Worm (Caenorhabditis elegans) whole organism, young adult: Measurements from ENCODE around the gene twk-24.
A peak's percentile ranks its signal among the peaks of the same experiment; 100 is the strongest.

ENCODE experiments used
- B0019.2 ChIP-seq: fragments of 200-800 bp; sonication (Bioruptor generic); conservative IDR thresholded peaks from 2 replicates; pipeline ENCODE4 v1.3.6; 2022; ENCODE audit warnings: missing genetic modification reagents, missing genetic modification characterization, missing compliant biosample characterization
- B0336.3 ChIP-seq: fragments of 200-800 bp; sonication (Bioruptor generic); IDR thresholded peaks from 2 replicates; pipeline ENCODE4 v1.3.6; 2022; ENCODE audit warnings: missing genetic modification characterization, missing compliant biosample characterization
- C17E4.6 ChIP-seq: fragments of 200-800 bp; sonication (Bioruptor generic); IDR thresholded peaks from 2 replicates; pipeline ENCODE4 v1.3.6; 2022; ENCODE audit warnings: missing genetic modification reagents, missing genetic modification characterization, missing compliant biosample characterization
- F22D6.2 ChIP-seq: sonication (generic microtip); optimal IDR thresholded peaks from 2 replicates; lab custom pipeline; 2016; ENCODE audit warnings: mild to moderate bottlenecking, missing genetic modification characterization, missing compliant biosample characterization
- F37B4.10 ChIP-seq: fragments of 200-800 bp; sonication (Bioruptor generic); IDR thresholded peaks from 2 replicates; pipeline ENCODE4 v1.3.6; 2022; ENCODE audit warnings: missing genetic modification characterization, missing compliant biosample characterization
- F39B2.1 ChIP-seq: fragments of 200-800 bp; sonication (Bioruptor generic); IDR thresholded peaks from 2 replicates; pipeline ENCODE4 v1.3.6; 2022; ENCODE audit warnings: missing genetic modification reagents, missing genetic modification characterization, missing compliant biosample characterization
- F49E8.2 ChIP-seq: sonication (generic microtip); optimal IDR thresholded peaks from 3 replicates; lab custom pipeline; 2017; ENCODE audit warnings: missing genetic modification characterization, mild to moderate bottlenecking, missing compliant biosample characterization, antibody characterized with exemption, moderate library complexity; ENCODE audit not compliant: insufficient read depth
- F55B11.4 ChIP-seq: sonication (generic microtip); optimal IDR thresholded peaks from 2 replicates; lab custom pipeline; 2016; ENCODE audit warnings: missing compliant biosample characterization, missing genetic modification characterization, borderline replicate concordance; ENCODE audit not compliant: insufficient read depth
- K11D2.4 ChIP-seq: fragments of 200-800 bp; sonication (Bioruptor generic); IDR thresholded peaks from 2 replicates; pipeline ENCODE4 v1.3.6; 2022; ENCODE audit warnings: missing genetic modification reagents, missing genetic modification characterization, missing compliant biosample characterization
- K12H6.12 ChIP-seq: fragments of 200-800 bp; sonication (Bioruptor generic); optimal IDR thresholded peaks from 2 replicates; lab custom pipeline; 2018; ENCODE audit warnings: mild to moderate bottlenecking, missing genetic modification characterization, missing compliant biosample characterization
- T07F8.4 ChIP-seq: sonication (generic microtip); optimal IDR thresholded peaks from 2 replicates; lab custom pipeline; 2016; ENCODE audit warnings: mild to moderate bottlenecking, missing genetic modification characterization, moderate library complexity, missing compliant biosample characterization
- T26A5.8 ChIP-seq: sonication (generic microtip); optimal IDR thresholded peaks from 2 replicates; lab custom pipeline; 2016; ENCODE audit warnings: missing genetic modification characterization, missing compliant biosample characterization
- Y53F4B.3 ChIP-seq: fragments of 200-800 bp; sonication (Bioruptor generic); IDR thresholded peaks from 2 replicates; pipeline ENCODE4 v1.3.6; 2022; ENCODE audit warnings: missing genetic modification reagents, missing genetic modification characterization, missing compliant biosample characterization
- Y53G8AR.9 ChIP-seq: fragments of 200-800 bp; sonication (Bioruptor generic); conservative IDR thresholded peaks from 2 replicates; pipeline ENCODE4 v1.3.6; 2022; ENCODE audit warnings: missing genetic modification reagents, missing genetic modification characterization, missing compliant biosample characterization
- akir-1 ChIP-seq: fragments of 200-800 bp; sonication (Bioruptor generic); optimal IDR thresholded peaks from 2 replicates; lab custom pipeline; 2018; ENCODE audit warnings: mild to moderate bottlenecking, missing genetic modification characterization, moderate library complexity, missing compliant biosample characterization
- aptf-2 ChIP-seq: fragments of 200-800 bp; sonication (Bioruptor generic); conservative IDR thresholded peaks from 2 replicates; pipeline ENCODE4 v1.3.6; 2022; ENCODE audit warnings: missing genetic modification reagents, missing genetic modification characterization, missing compliant biosample characterization
- athp-1 ChIP-seq: sonication (generic microtip); optimal IDR thresholded peaks from 2 replicates; lab custom pipeline; 2017; ENCODE audit warnings: mild to moderate bottlenecking, missing genetic modification characterization, missing compliant biosample characterization
- attf-6 ChIP-seq: fragments of 200-800 bp; sonication (Bioruptor generic); IDR thresholded peaks from 2 replicates; pipeline ENCODE4 v1.3.6; 2022; ENCODE audit warnings: missing genetic modification reagents, missing genetic modification characterization, missing compliant biosample characterization
- cebp-1 ChIP-seq, 2 experiments: fragments of 200-800 bp in 1 of 2; sonication (Bioruptor generic) in 1 of 2; sonication (generic microtip) in 1 of 2; IDR thresholded peaks in 1 of 2; optimal IDR thresholded peaks in 1 of 2; 2 replicates each; pipeline versions ENCODE4 v1.3.6 to Lab custom; 2017 to 2022; ENCODE audit warnings: missing compliant biosample characterization in 2 of 2, missing genetic modification characterization in 2 of 2, mild to moderate bottlenecking in 1 of 2, missing genetic modification reagents in 1 of 2, moderate library complexity in 1 of 2
- cebp-2 ChIP-seq: fragments of 200-800 bp; sonication (Bioruptor generic); IDR thresholded peaks from 2 replicates; pipeline ENCODE4 v1.3.6; 2022; ENCODE audit warnings: missing genetic modification characterization, missing compliant biosample characterization
- ceh-100 ChIP-seq: fragments of 200-800 bp; sonication (Bioruptor generic); IDR thresholded peaks from 2 replicates; pipeline ENCODE4 v1.3.6; 2022; ENCODE audit warnings: missing genetic modification reagents, missing genetic modification characterization, missing compliant biosample characterization
- ceh-27 ChIP-seq: fragments of 200-800 bp; sonication (Bioruptor generic); optimal IDR thresholded peaks from 2 replicates; lab custom pipeline; 2018; ENCODE audit warnings: mild to moderate bottlenecking, missing genetic modification characterization, moderate library complexity, missing compliant biosample characterization
- ceh-58 ChIP-seq: fragments of 200-800 bp; sonication (Bioruptor generic); IDR thresholded peaks from 2 replicates; pipeline ENCODE4 v1.3.6; 2022; ENCODE audit warnings: missing genetic modification characterization, missing compliant biosample characterization
- ceh-79 ChIP-seq: sonication (generic microtip); optimal IDR thresholded peaks from 2 replicates; lab custom pipeline; 2017; ENCODE audit warnings: mild to moderate bottlenecking, missing genetic modification characterization, missing compliant biosample characterization
- egrh-3 ChIP-seq: fragments of 200-800 bp; sonication (Bioruptor generic); IDR thresholded peaks from 2 replicates; pipeline ENCODE4 v1.3.6; 2022; ENCODE audit warnings: missing genetic modification reagents, missing genetic modification characterization, missing compliant biosample characterization
- fkh-3 ChIP-seq: sonication (generic microtip); optimal IDR thresholded peaks from 2 replicates; lab custom pipeline; 2016; ENCODE audit warnings: mild to moderate bottlenecking, missing genetic modification characterization, missing compliant biosample characterization
- hsf-1 ChIP-seq: fragments of 200-800 bp; sonication (Bioruptor generic); IDR thresholded peaks from 2 replicates; pipeline ENCODE4 v1.3.6; 2022; ENCODE audit warnings: missing genetic modification reagents, missing genetic modification characterization, missing compliant biosample characterization
- lag-1 ChIP-seq: fragments of 200-800 bp; sonication (Bioruptor generic); IDR thresholded peaks from 2 replicates; pipeline ENCODE4 v1.3.6; 2022; ENCODE audit warnings: missing genetic modification reagents, missing genetic modification characterization, missing compliant biosample characterization
- lin-26 ChIP-seq: fragments of 200-800 bp; sonication (Bioruptor generic); IDR thresholded peaks from 2 replicates; pipeline ENCODE4 v1.3.6; 2022; ENCODE audit warnings: missing genetic modification reagents, missing genetic modification characterization, missing compliant biosample characterization
- lin-40 ChIP-seq: sonication (generic microtip); optimal IDR thresholded peaks from 2 replicates; lab custom pipeline; 2016; ENCODE audit warnings: missing genetic modification characterization, mild to moderate bottlenecking, missing compliant biosample characterization, missing genotype, missing genetic modification reagents
- lsy-27 ChIP-seq: sonication (generic microtip); optimal IDR thresholded peaks from 2 replicates; lab custom pipeline; 2017; ENCODE audit warnings: missing genetic modification characterization, mild to moderate bottlenecking, missing compliant biosample characterization, antibody characterized with exemption, missing genotype, borderline replicate concordance; ENCODE audit not compliant: insufficient read depth
- madf-8 ChIP-seq: fragments of 200-800 bp; sonication (Bioruptor generic); conservative IDR thresholded peaks from 2 replicates; pipeline ENCODE4 v1.3.6; 2022; ENCODE audit warnings: missing genetic modification reagents, missing genetic modification characterization, missing compliant biosample characterization
- mxl-1 ChIP-seq: sonication (generic microtip); optimal IDR thresholded peaks from 2 replicates; lab custom pipeline; 2016; ENCODE audit warnings: missing genetic modification characterization, missing compliant biosample characterization
- nfyb-1 ChIP-seq: fragments of 200-800 bp; sonication (Bioruptor generic); IDR thresholded peaks from 2 replicates; pipeline ENCODE4 v1.3.6; 2022; ENCODE audit warnings: missing genetic modification reagents, missing genetic modification characterization, missing compliant biosample characterization
- nhr-90 ChIP-seq: sonication (generic microtip); optimal IDR thresholded peaks from 2 replicates; lab custom pipeline; 2016; ENCODE audit warnings: missing genotype, mild to moderate bottlenecking, missing genetic modification characterization, missing compliant biosample characterization
- rcor-1 ChIP-seq: fragments of 200-800 bp; sonication (Bioruptor generic); IDR thresholded peaks from 2 replicates; pipeline ENCODE4 v1.3.6; 2022; ENCODE audit warnings: missing genetic modification reagents, missing genetic modification characterization, missing compliant biosample characterization
- rec-8 ChIP-seq, 2 experiments: sonication (generic microtip); optimal IDR thresholded peaks; 2 replicates each; lab custom pipeline; 2016; ENCODE audit warnings: mild to moderate bottlenecking in 2 of 2, missing genetic modification characterization in 2 of 2, missing genetic modification reagents in 2 of 2, missing genotype in 2 of 2, missing biosample characterization in 1 of 2, missing compliant biosample characterization in 1 of 2, moderate library complexity in 1 of 2
- repo-1 ChIP-seq: sonication (generic microtip); optimal IDR thresholded peaks from 2 replicates; lab custom pipeline; 2017; ENCODE audit warnings: mild to moderate bottlenecking, missing genetic modification characterization, missing compliant biosample characterization
- snpc-1.1 ChIP-seq: sonication (generic microtip); optimal IDR thresholded peaks from 2 replicates; lab custom pipeline; 2017; ENCODE audit warnings: missing genetic modification characterization, mild to moderate bottlenecking, missing compliant biosample characterization, antibody characterized with exemption, moderate library complexity, missing genotype, missing genetic modification reagents; ENCODE audit not compliant: insufficient read depth
- tbp1 ChIP-seq: fragments of 200-800 bp; sonication (Bioruptor generic); optimal IDR thresholded peaks from 2 replicates; lab custom pipeline; 2018; ENCODE audit warnings: mild to moderate bottlenecking, missing genetic modification characterization, missing compliant biosample characterization
- unc-62 ChIP-seq: fragments of 150-350 bp; optimal IDR thresholded peaks from 2 replicates; lab custom pipeline; 2014; ENCODE audit warnings: missing biosample characterization, missing genetic modification reagents, missing genetic modification characterization
- xnd-1 ChIP-seq: sonication (generic microtip); optimal IDR thresholded peaks from 2 replicates; lab custom pipeline; 2016; ENCODE audit warnings: missing genotype, missing genetic modification reagents, missing genetic modification characterization, missing compliant biosample characterization
- zfh-2 ChIP-seq: fragments of 200-800 bp; sonication (Bioruptor generic); conservative IDR thresholded peaks from 2 replicates; pipeline ENCODE4 v1.3.6; 2022; ENCODE audit warnings: missing genetic modification reagents, missing genetic modification characterization, missing compliant biosample characterization
- ztf-22 ChIP-seq: fragments of 200-800 bp; sonication (Bioruptor generic); optimal IDR thresholded peaks from 2 replicates; lab custom pipeline; 2018; ENCODE audit warnings: mild to moderate bottlenecking, missing genetic modification characterization, moderate library complexity, missing compliant biosample characterization
- ztf-28 ChIP-seq: fragments of 200-800 bp; sonication (Bioruptor generic); IDR thresholded peaks from 2 replicates; pipeline ENCODE4 v1.3.6; 2022; ENCODE audit warnings: missing genetic modification reagents, missing genetic modification characterization, missing compliant biosample characterization
- ztf-3 ChIP-seq: fragments of 200-800 bp; sonication (Bioruptor generic); optimal IDR thresholded peaks from 2 replicates; lab custom pipeline; 2018; ENCODE audit warnings: mild to moderate bottlenecking, missing genetic modification characterization, missing compliant biosample characterization

twk-24 gene

ce11 chrV:12303453-12304077, 34.4 kb upstream of the twk-24 start (continued):
- peak; percentile 99 for TF ChIP-seq lin-26 (GFP tag; lab: Robert Waterston, UW)
- TF ChIP-seq cebp-1 (GFP tag; IDR thresholded peaks at IDR 0.05; lab: Robert Waterston, UW), result peak; percentile 87
- TF ChIP-seq cebp-1 (tag; optimal IDR thresholded peaks at IDR 0.05; lab: Kevin White, UChicago), result peak; percentile 94
- TF ChIP-seq B0019.2 (GFP tag; lab: Robert Waterston, UW), result peak; percentile 89
- peak; percentile 100 for TF ChIP-seq ceh-58 (GFP tag; lab: Robert Waterston, UW)
- TF ChIP-seq F22D6.2, result peak; percentile 90
- TF ChIP-seq ztf-22 (GFP tag; lab: Kevin White, UChicago), result peak; percentile 96
- TF ChIP-seq aptf-2, result peak; percentile 85
- TF ChIP-seq madf-8 (GFP tag; lab: Robert Waterston, UW), result peak; percentile 81
- TF ChIP-seq unc-62 (GFP tag; lab: Kevin White, UChicago), result no peak
- peak; percentile 89 for TF ChIP-seq akir-1 (GFP tag; lab: Kevin White, UChicago)
- TF ChIP-seq egrh-3 (GFP tag; lab: Robert Waterston, UW), result peak; percentile 82
- TF ChIP-seq lag-1 (GFP tag; lab: Robert Waterston, UW), result peak; percentile 99
- TF ChIP-seq F49E8.2 (tag; lab: Kevin White, UChicago), result peak; percentile 80
- TF ChIP-seq snpc-1.1 (tag; lab: Kevin White, UChicago), result peak; percentile 86
- TF ChIP-seq xnd-1 (tag; lab: Kevin White, UChicago), result peak; percentile 50
- peak; percentile 96 for TF ChIP-seq F39B2.1 (GFP tag; lab: Robert Waterston, UW)
- TF ChIP-seq ztf-3 (GFP tag; lab: Kevin White, UChicago), result peak; percentile 87
- peak; percentile 90 for TF ChIP-seq Y53F4B.3 (GFP tag; lab: Robert Waterston, UW)
- TF ChIP-seq F55B11.4, result peak; percentile 58
- TF ChIP-seq K12H6.12, result peak; percentile 91
- TF ChIP-seq zfh-2 (GFP tag; lab: Robert Waterston, UW), result peak; percentile 99
- TF ChIP-seq hsf-1 (GFP tag; lab: Robert Waterston, UW), result peak; percentile 88
- TF ChIP-seq lsy-27 (tag; lab: Kevin White, UChicago), result peak; percentile 91
- TF ChIP-seq ceh-79 (tag; lab: Kevin White, UChicago), result peak; percentile 100
- TF ChIP-seq athp-1 (tag; lab: Kevin White, UChicago), result peak; percentile 99
- TF ChIP-seq C17E4.6 (GFP tag; lab: Robert Waterston, UW), result peak; percentile 96
- TF ChIP-seq rec-8 (tag; optimal IDR thresholded peaks at IDR 0.05; lab: Kevin White, UChicago), result peak; percentile 96 to 99
- peak; percentile 96 for TF ChIP-seq T07F8.4 (tag; lab: Kevin White, UChicago)
- peak; percentile 99 for TF ChIP-seq nhr-90 (tag; lab: Kevin White, UChicago)
- TF ChIP-seq repo-1 (tag; lab: Kevin White, UChicago), result peak; percentile 99
- TF ChIP-seq F37B4.10 (GFP tag; lab: Robert Waterston, UW), result peak; percentile 100
- peak; percentile 100 for TF ChIP-seq fkh-3 (tag; lab: Kevin White, UChicago)
- peak; percentile 91 for TF ChIP-seq lin-40 (tag; lab: Kevin White, UChicago)
- peak; percentile 100 for TF ChIP-seq T26A5.8 (tag; lab: Kevin White, UChicago)
- peak; percentile 99 for TF ChIP-seq nfyb-1 (GFP tag; lab: Robert Waterston, UW)
- peak; percentile 92 for TF ChIP-seq attf-6 (GFP tag; lab: Robert Waterston, UW)
- peak; percentile 97 for TF ChIP-seq ztf-28 (GFP tag; lab: Robert Waterston, UW)
- peak; percentile 93 for TF ChIP-seq K11D2.4 (GFP tag; lab: Robert Waterston, UW)
- TF ChIP-seq Y53G8AR.9 (GFP tag; lab: Robert Waterston, UW), result peak; percentile 96
- peak; percentile 86 for TF ChIP-seq ceh-100 (GFP tag; lab: Robert Waterston, UW)
- peak; percentile 98 for TF ChIP-seq rcor-1 (GFP tag; lab: Robert Waterston, UW)
- peak; percentile 99 for TF ChIP-seq B0336.3 (GFP tag; lab: Robert Waterston, UW)
- peak; percentile 99 for TF ChIP-seq ceh-27 (GFP tag; lab: Kevin White, UChicago)
- peak; percentile 99 for TF ChIP-seq mxl-1 (tag; lab: Kevin White, UChicago)
- TF ChIP-seq tbp1 (GFP tag; lab: Kevin White, UChicago), result peak; percentile 96
- peak; percentile 100 for TF ChIP-seq cebp-2 (GFP tag; lab: Robert Waterston, UW)
